Worm (Caenorhabditis elegans) whole organism, young adult: ENCODE data around the gene Y50D4B.1.
A peak's percentile ranks its signal among the peaks of the same experiment; 100 is the strongest.

Experiments
- B0019.2 ChIP-seq: fragments of 200-800 bp; sonication (Bioruptor generic); conservative IDR thresholded peaks from 2 replicates; pipeline ENCODE4 v1.3.6; 2022; ENCODE audit warnings: missing genetic modification reagents, missing genetic modification characterization, missing compliant biosample characterization
- D2030.7 ChIP-seq: fragments of 200-800 bp; sonication (Bioruptor generic); IDR thresholded peaks from 2 replicates; pipeline ENCODE4 v1.3.6; 2022; ENCODE audit warnings: missing genetic modification reagents, missing genetic modification characterization, missing compliant biosample characterization
- F10E7.11 ChIP-seq: sonication (generic microtip); optimal IDR thresholded peaks from 2 replicates; lab custom pipeline; 2017; ENCODE audit warnings: mild to moderate bottlenecking, missing genetic modification characterization, moderate library complexity, missing compliant biosample characterization
- F22D6.2 ChIP-seq: sonication (generic microtip); optimal IDR thresholded peaks from 2 replicates; lab custom pipeline; 2016; ENCODE audit warnings: mild to moderate bottlenecking, missing genetic modification characterization, missing compliant biosample characterization
- F37B4.10 ChIP-seq: fragments of 200-800 bp; sonication (Bioruptor generic); IDR thresholded peaks from 2 replicates; pipeline ENCODE4 v1.3.6; 2022; ENCODE audit warnings: missing genetic modification characterization, missing compliant biosample characterization
- F49E8.2 ChIP-seq: sonication (generic microtip); optimal IDR thresholded peaks from 3 replicates; lab custom pipeline; 2017; ENCODE audit warnings: missing genetic modification characterization, mild to moderate bottlenecking, missing compliant biosample characterization, antibody characterized with exemption, moderate library complexity; ENCODE audit not compliant: insufficient read depth
- F57A8.1 ChIP-seq: fragments of 200-800 bp; sonication (Bioruptor generic); optimal IDR thresholded peaks from 2 replicates; lab custom pipeline; 2018; ENCODE audit warnings: mild to moderate bottlenecking, missing genetic modification characterization, moderate library complexity, missing compliant biosample characterization
- F57C9.4 ChIP-seq: sonication (generic microtip); optimal IDR thresholded peaks from 2 replicates; lab custom pipeline; 2017; ENCODE audit warnings: mild to moderate bottlenecking, missing genetic modification characterization, missing compliant biosample characterization
- Y56A3A.18 ChIP-seq: fragments of 200-800 bp; sonication (Bioruptor generic); IDR thresholded peaks from 2 replicates; pipeline ENCODE4 v1.3.6; 2022; ENCODE audit warnings: missing genetic modification reagents, missing genetic modification characterization, missing compliant biosample characterization
- Y67H2A.10 ChIP-seq: fragments of 200-800 bp; sonication (Bioruptor generic); conservative IDR thresholded peaks from 2 replicates; pipeline ENCODE4 v1.3.6; 2022; ENCODE audit warnings: missing genetic modification reagents, missing genetic modification characterization, missing compliant biosample characterization
- Y79H2A.3 ChIP-seq: fragments of 200-800 bp; sonication (Bioruptor generic); conservative IDR thresholded peaks from 2 replicates; pipeline ENCODE4 v1.3.6; 2022; ENCODE audit warnings: missing genetic modification reagents, missing genetic modification characterization, missing compliant biosample characterization
- ama-1 ChIP-seq, 3 experiments: fragments of 150-350 bp in 1 of 3; sonication (generic microtip) in 2 of 3; optimal IDR thresholded peaks; 2 replicates each; lab custom pipeline; 2014 to 2018; ENCODE audit warnings: missing biosample characterization in 2 of 3, missing genetic modification characterization in 2 of 3, missing genetic modification reagents in 2 of 3
- aptf-3 ChIP-seq: fragments of 200-800 bp; sonication (Bioruptor generic); IDR thresholded peaks from 2 replicates; pipeline ENCODE4 v1.3.6; 2022; ENCODE audit warnings: missing genetic modification characterization, missing compliant biosample characterization
- bed-1 ChIP-seq: fragments of 200-800 bp; sonication (Bioruptor generic); IDR thresholded peaks from 2 replicates; pipeline ENCODE4 v1.3.6; 2022; ENCODE audit warnings: missing genetic modification reagents, missing genetic modification characterization, missing compliant biosample characterization
- ceh-27 ChIP-seq: fragments of 200-800 bp; sonication (Bioruptor generic); optimal IDR thresholded peaks from 2 replicates; lab custom pipeline; 2018; ENCODE audit warnings: mild to moderate bottlenecking, missing genetic modification characterization, moderate library complexity, missing compliant biosample characterization
- ceh-40 ChIP-seq: fragments of 200-800 bp; sonication (Bioruptor generic); IDR thresholded peaks from 2 replicates; pipeline ENCODE4 v1.3.6; 2022; ENCODE audit warnings: missing genetic modification characterization, missing compliant biosample characterization
- efl-1 ChIP-seq: fragments of 150-350 bp; optimal IDR thresholded peaks from 2 replicates; lab custom pipeline; 2014; ENCODE audit warnings: missing biosample characterization, missing genetic modification reagents, missing genetic modification characterization
- egrh-3 ChIP-seq: fragments of 200-800 bp; sonication (Bioruptor generic); IDR thresholded peaks from 2 replicates; pipeline ENCODE4 v1.3.6; 2022; ENCODE audit warnings: missing genetic modification reagents, missing genetic modification characterization, missing compliant biosample characterization
- ets-4 ChIP-seq: fragments of 200-800 bp; sonication (Bioruptor generic); optimal IDR thresholded peaks from 2 replicates; lab custom pipeline; 2018; ENCODE audit warnings: mild to moderate bottlenecking, missing genetic modification characterization, missing compliant biosample characterization
- fkh-3 ChIP-seq: sonication (generic microtip); optimal IDR thresholded peaks from 2 replicates; lab custom pipeline; 2016; ENCODE audit warnings: mild to moderate bottlenecking, missing genetic modification characterization, missing compliant biosample characterization
- hsf-1 ChIP-seq: fragments of 200-800 bp; sonication (Bioruptor generic); IDR thresholded peaks from 2 replicates; pipeline ENCODE4 v1.3.6; 2022; ENCODE audit warnings: missing genetic modification reagents, missing genetic modification characterization, missing compliant biosample characterization
- let-607 ChIP-seq, 2 experiments: fragments of 200-800 bp in 1 of 2; sonication (Bioruptor generic) in 1 of 2; sonication (generic microtip) in 1 of 2; optimal IDR thresholded peaks; 2 replicates each; lab custom pipeline; 2016 to 2018; ENCODE audit warnings: mild to moderate bottlenecking in 2 of 2, missing compliant biosample characterization in 2 of 2, missing genetic modification characterization in 2 of 2, moderate library complexity in 2 of 2, missing genotype in 1 of 2
- lin-35 ChIP-seq, 3 experiments: fragments of 150-350 bp in 2 of 3; sonication (generic microtip) in 1 of 3; optimal IDR thresholded peaks; 2 replicates each; lab custom pipeline; 2014 to 2018; ENCODE audit warnings: missing biosample characterization in 3 of 3, missing genetic modification characterization in 3 of 3, missing genetic modification reagents in 3 of 3
- lsl-1 ChIP-seq: fragments of 200-800 bp; sonication (Bioruptor generic); optimal IDR thresholded peaks from 2 replicates; lab custom pipeline; 2018; ENCODE audit warnings: mild to moderate bottlenecking, missing genetic modification characterization, moderate library complexity, missing compliant biosample characterization
- lsy-27 ChIP-seq: sonication (generic microtip); optimal IDR thresholded peaks from 2 replicates; lab custom pipeline; 2017; ENCODE audit warnings: missing genetic modification characterization, mild to moderate bottlenecking, missing compliant biosample characterization, antibody characterized with exemption, missing genotype, borderline replicate concordance; ENCODE audit not compliant: insufficient read depth
- madf-3 ChIP-seq: fragments of 200-800 bp; sonication (Bioruptor generic); IDR thresholded peaks from 2 replicates; pipeline ENCODE4 v1.3.6; 2022; ENCODE audit warnings: missing genetic modification reagents, missing genetic modification characterization, missing compliant biosample characterization
- madf-6 ChIP-seq: fragments of 200-800 bp; sonication (Bioruptor generic); IDR thresholded peaks from 2 replicates; pipeline ENCODE4 v1.3.6; 2022; ENCODE audit warnings: missing genetic modification reagents, missing genetic modification characterization, missing compliant biosample characterization
- nfya-2 ChIP-seq: fragments of 200-800 bp; sonication (Bioruptor generic); IDR thresholded peaks from 2 replicates; pipeline ENCODE4 v1.3.6; 2022; ENCODE audit warnings: missing genetic modification reagents, missing genetic modification characterization, missing compliant biosample characterization
- nhr-80 ChIP-seq: sonication (generic microtip); optimal IDR thresholded peaks from 2 replicates; lab custom pipeline; 2016; ENCODE audit warnings: missing genetic modification characterization, missing compliant biosample characterization
- pbrm-1 ChIP-seq: fragments of 200-800 bp; sonication (Bioruptor generic); IDR thresholded peaks from 2 replicates; pipeline ENCODE4 v1.3.6; 2022; ENCODE audit warnings: missing genetic modification reagents, missing genetic modification characterization, missing compliant biosample characterization
- pha-4 ChIP-seq: fragments of 150-350 bp; sonication (generic microtip); optimal IDR thresholded peaks from 2 replicates; lab custom pipeline; 2014; ENCODE audit warnings: missing biosample characterization, missing genetic modification reagents, missing genetic modification characterization
- repo-1 ChIP-seq: sonication (generic microtip); optimal IDR thresholded peaks from 2 replicates; lab custom pipeline; 2017; ENCODE audit warnings: mild to moderate bottlenecking, missing genetic modification characterization, missing compliant biosample characterization
- rpc-1 ChIP-seq, 2 experiments: fragments of 150-350 bp in 1 of 2; sonication (generic microtip) in 1 of 2; optimal IDR thresholded peaks; 2 replicates each; lab custom pipeline; 2014 to 2018; ENCODE audit warnings: missing biosample characterization in 1 of 2, missing genetic modification characterization in 1 of 2, missing genetic modification reagents in 1 of 2, missing genotype in 1 of 2
- snpc-1.1 ChIP-seq: sonication (generic microtip); optimal IDR thresholded peaks from 2 replicates; lab custom pipeline; 2017; ENCODE audit warnings: missing genetic modification characterization, mild to moderate bottlenecking, missing compliant biosample characterization, antibody characterized with exemption, moderate library complexity, missing genotype, missing genetic modification reagents; ENCODE audit not compliant: insufficient read depth
- snpc-1.3 ChIP-seq: sonication (generic microtip); optimal IDR thresholded peaks from 2 replicates; lab custom pipeline; 2017; ENCODE audit warnings: missing genetic modification characterization, mild to moderate bottlenecking, missing compliant biosample characterization, antibody characterized with exemption, moderate library complexity, missing genotype, missing genetic modification reagents; ENCODE audit not compliant: insufficient read depth
- snpc-4 ChIP-seq, 5 experiments: fragments of 150-350 bp in 1 of 5; sonication (generic microtip) in 4 of 5; optimal IDR thresholded peaks; 2 replicates each; lab custom pipeline; 2014 to 2018; ENCODE audit warnings: missing genetic modification characterization in 5 of 5, missing biosample characterization in 3 of 5, antibody characterized with exemption in 2 of 5, mild to moderate bottlenecking in 2 of 5, missing compliant biosample characterization in 2 of 5, missing genotype in 2 of 5, moderate library complexity in 2 of 5, missing genetic modification reagents in 1 of 5
- unc-130 ChIP-seq: sonication (generic microtip); optimal IDR thresholded peaks from 2 replicates; lab custom pipeline; 2016; ENCODE audit warnings: missing genetic modification reagents, missing genetic modification characterization, missing compliant biosample characterization
- zim-3 ChIP-seq: sonication (generic microtip); optimal IDR thresholded peaks from 2 replicates; lab custom pipeline; 2017; ENCODE audit warnings: mild to moderate bottlenecking, missing genetic modification characterization, moderate library complexity, missing compliant biosample characterization
- ztf-22 ChIP-seq: fragments of 200-800 bp; sonication (Bioruptor generic); optimal IDR thresholded peaks from 2 replicates; lab custom pipeline; 2018; ENCODE audit warnings: mild to moderate bottlenecking, missing genetic modification characterization, moderate library complexity, missing compliant biosample characterization
- ztf-25 ChIP-seq: fragments of 200-800 bp; sonication (Bioruptor generic); IDR thresholded peaks from 2 replicates; pipeline ENCODE4 v1.3.6; 2022; ENCODE audit warnings: missing genetic modification reagents, missing genetic modification characterization, missing compliant biosample characterization
- ztf-26 ChIP-seq: sonication (generic microtip); optimal IDR thresholded peaks from 2 replicates; lab custom pipeline; 2017; ENCODE audit warnings: missing genetic modification characterization, missing compliant biosample characterization
- ztf-28 ChIP-seq: fragments of 200-800 bp; sonication (Bioruptor generic); IDR thresholded peaks from 2 replicates; pipeline ENCODE4 v1.3.6; 2022; ENCODE audit warnings: missing genetic modification reagents, missing genetic modification characterization, missing compliant biosample characterization

The Y50D4B.1 gene

ce11 chrV:1151324-1151742, 38.6 kb downstream of the Y50D4B.1 start (continued):
- TF ChIP-seq F10E7.11 = peak; percentile 87
- TF ChIP-seq repo-1 (tag; lab: Kevin White, UChicago) = peak; percentile 99
- peak in 2 of 3 experiments; percentile 19 to 96 for TF ChIP-seq lin-35 (GFP tag; optimal IDR thresholded peaks at IDR 0.05; lab: Kevin White, UChicago)
- peak; percentile 61 for TF ChIP-seq fkh-3 (tag; lab: Kevin White, UChicago)
- TF ChIP-seq nfya-2 = no peak
- no peak for TF ChIP-seq snpc-1.1
- peak; percentile 92 for TF ChIP-seq F57C9.4
- TF ChIP-seq egrh-3 (GFP tag; lab: Robert Waterston, UW) = peak; percentile 94
- TF ChIP-seq zim-3 (tag; lab: Kevin White, UChicago) = peak; percentile 79
- no peak for TF ChIP-seq ztf-25 (GFP tag; lab: Robert Waterston, UW)
- peak; percentile 99 for TF ChIP-seq pbrm-1 (GFP tag; lab: Robert Waterston, UW)
- peak; percentile 93 to 96 for TF ChIP-seq let-607 (tag; optimal IDR thresholded peaks at IDR 0.05; lab: Kevin White, UChicago)
- peak; percentile 98 for TF ChIP-seq F37B4.10 (GFP tag; lab: Robert Waterston, UW)
- TF ChIP-seq nhr-80 (tag; lab: Kevin White, UChicago) = peak; percentile 100
- no peak for TF ChIP-seq ceh-40
- 0 out of 2 replicates have a peak, but pooled peaks have one; percentile 51 for TF ChIP-seq ztf-28 (GFP tag; lab: Robert Waterston, UW)
- TF ChIP-seq ceh-27 (GFP tag; lab: Kevin White, UChicago) = peak; percentile 97
- TF ChIP-seq bed-1 = no peak
- TF ChIP-seq lsl-1 = peak; percentile 34
- 0 out of 2 replicates have a peak, but pooled peaks have one; percentile 17 for TF ChIP-seq aptf-3 (GFP tag; lab: Robert Waterston, UW)
- peak; percentile 56 for TF ChIP-seq madf-6 (GFP tag; lab: Robert Waterston, UW)
- TF ChIP-seq Y79H2A.3 (GFP tag; lab: Robert Waterston, UW) = no peak
- no peak for TF ChIP-seq rpc-1 (optimal IDR thresholded peaks at IDR 0.05; lab: Kevin White, UChicago)
- no peak for TF ChIP-seq rpc-1 (tag; optimal IDR thresholded peaks at IDR 0.05; lab: Kevin White, UChicago)
- TF ChIP-seq F49E8.2 = no peak
- no peak for TF ChIP-seq ama-1 (optimal IDR thresholded peaks at IDR 0.05; lab: Kevin White, UChicago)
- peak in 1 of 2 experiments; percentile 58 for TF ChIP-seq ama-1 (GFP tag; optimal IDR thresholded peaks at IDR 0.05; lab: Kevin White, UChicago)
- no peak for TF ChIP-seq lsy-27 (tag; lab: Kevin White, UChicago)
- TF ChIP-seq snpc-4 (GFP tag; optimal IDR thresholded peaks at IDR 0.05; lab: Kevin White, UChicago) = peak; percentile 53
- peak; percentile 61 to 91 (median 82) for TF ChIP-seq snpc-4 (tag; optimal IDR thresholded peaks at IDR 0.05; lab: Kevin White, UChicago)
- TF ChIP-seq B0019.2 (GFP tag; lab: Robert Waterston, UW) = peak; percentile 65; the same call in 1 of the 2 replicates
- TF ChIP-seq madf-3 (GFP tag; lab: Robert Waterston, UW) = peak; percentile 94
- peak; percentile 95 for TF ChIP-seq F22D6.2 (tag; lab: Kevin White, UChicago)
- no peak for TF ChIP-seq pha-4 (tag; lab: Kevin White, UChicago)
- TF ChIP-seq unc-130 (GFP tag; lab: Kevin White, UChicago) = peak; percentile 38
- TF ChIP-seq F57A8.1 (GFP tag; lab: Kevin White, UChicago) = peak; percentile 24
- TF ChIP-seq ztf-26 (tag; lab: Kevin White, UChicago) = peak; percentile 99
- TF ChIP-seq Y67H2A.10 (GFP tag; lab: Robert Waterston, UW) = peak; percentile 82
- TF ChIP-seq ets-4 (GFP tag; lab: Kevin White, UChicago) = peak; percentile 99
- peak; percentile 20; the same call in 1 of the 2 replicates for TF ChIP-seq D2030.7 (GFP tag; lab: Robert Waterston, UW)
- peak; percentile 35 for TF ChIP-seq efl-1 (GFP tag; lab: Kevin White, UChicago)
- TF ChIP-seq Y56A3A.18 (GFP tag; lab: Robert Waterston, UW) = peak; percentile 96
- TF ChIP-seq snpc-1.3 (tag; lab: Kevin White, UChicago) = no peak
- TF ChIP-seq ztf-22 (GFP tag; lab: Kevin White, UChicago) = peak; percentile 99
- peak; percentile 68; the same call in 1 of the 2 replicates for TF ChIP-seq hsf-1
